Fruit fly (Drosophila melanogaster) whole organism, embryonic: ENCODE data around the gene Mad.

Source experiments
- Abd-B ChIP-seq: fragments of 200-800 bp; sonication (Bioruptor generic); optimal IDR thresholded peaks from 2 replicates; lab custom pipeline; 2018; ENCODE audit warnings: missing biosample characterization, mild to moderate bottlenecking, missing genetic modification characterization, moderate library complexity
- BEAF-32 ChIP-seq: fragments of 200-800 bp; sonication (Bioruptor generic); optimal IDR thresholded peaks from 3 replicates; lab custom pipeline; 2017; ENCODE audit warnings: missing biosample characterization, missing genetic modification characterization, mild to moderate bottlenecking, moderate library complexity, missing genetic modification reagents
- C15 ChIP-seq: fragments of 200-800 bp; sonication (Bioruptor generic); IDR thresholded peaks from 3 replicates; pipeline ENCODE4 v1.3.6; 2022; ENCODE audit warnings: missing biosample characterization, missing genetic modification characterization
- CG10979 ChIP-seq: fragments of 200-800 bp; sonication (Bioruptor generic); optimal IDR thresholded peaks from 2 replicates; lab custom pipeline; 2018; ENCODE audit warnings: missing biosample characterization, mild to moderate bottlenecking, missing genetic modification characterization, moderate library complexity
- CG11456 ChIP-seq: fragments of 200-800 bp; sonication (Bioruptor generic); IDR thresholded peaks from 3 replicates; pipeline ENCODE4 v1.3.6; 2022; ENCODE audit warnings: missing biosample characterization, missing genetic modification characterization
- CG12744 ChIP-seq: fragments of 200-800 bp; sonication (Bioruptor generic); optimal IDR thresholded peaks from 2 replicates; lab custom pipeline; 2016; ENCODE audit warnings: missing biosample characterization, missing genetic modification characterization
- CG12942 ChIP-seq: fragments of 200-800 bp; sonication (Bioruptor generic); optimal IDR thresholded peaks from 3 replicates; lab custom pipeline; 2016; ENCODE audit warnings: missing biosample characterization, missing genetic modification characterization
- CG13123 ChIP-seq: fragments of 200-800 bp; sonication (Bioruptor generic); optimal IDR thresholded peaks from 2 replicates; lab custom pipeline; 2016; ENCODE audit warnings: missing biosample characterization, missing genetic modification characterization
- CG17912 ChIP-seq: fragments of 200-800 bp; sonication (Bioruptor generic); optimal IDR thresholded peaks from 2 replicates; lab custom pipeline; 2018; ENCODE audit warnings: missing biosample characterization, mild to moderate bottlenecking, missing genetic modification characterization
- CG18262 ChIP-seq: fragments of 200-800 bp; optimal IDR thresholded peaks from 3 replicates; lab custom pipeline; 2019; ENCODE audit warnings: missing biosample characterization, mild to moderate bottlenecking, missing genetic modification characterization, moderate library complexity
- CG2120 ChIP-seq: fragments of 200-800 bp; sonication (Bioruptor generic); optimal IDR thresholded peaks from 3 replicates; lab custom pipeline; 2016; ENCODE audit warnings: missing biosample characterization, missing genetic modification characterization
- CG2129 ChIP-seq: fragments of 200-800 bp; sonication (Bioruptor generic); IDR thresholded peaks from 2 replicates; pipeline ENCODE4 v1.3.6; 2022; ENCODE audit warnings: missing biosample characterization, missing genetic modification characterization; ENCODE audit not compliant: partially characterized antibody
- CG31388 ChIP-seq: fragments of 200-800 bp; sonication (Bioruptor generic); optimal IDR thresholded peaks from 2 replicates; lab custom pipeline; 2016; ENCODE audit warnings: missing biosample characterization, missing genetic modification characterization
- CG32772 ChIP-seq: fragments of 200-800 bp; sonication (Bioruptor generic); IDR thresholded peaks from 2 replicates; pipeline ENCODE4 v1.3.6; 2022; ENCODE audit warnings: missing biosample characterization, missing genetic modification characterization
- CG6854 ChIP-seq: fragments of 200-800 bp; sonication (Bioruptor generic); optimal IDR thresholded peaks from 3 replicates; lab custom pipeline; 2017; ENCODE audit warnings: missing biosample characterization, mild to moderate bottlenecking, missing genetic modification characterization
- CG8388 ChIP-seq: fragments of 200-800 bp; sonication (Bioruptor generic); optimal IDR thresholded peaks from 2 replicates; lab custom pipeline; 2019; ENCODE audit warnings: missing biosample characterization, mild to moderate bottlenecking, missing genetic modification characterization, moderate library complexity
- CG8944 ChIP-seq: fragments of 200-800 bp; sonication (Bioruptor generic); optimal IDR thresholded peaks from 3 replicates; lab custom pipeline; 2016; ENCODE audit warnings: missing biosample characterization, missing genetic modification characterization
- CG9727 ChIP-seq: fragments of 200-800 bp; sonication (Bioruptor generic); optimal IDR thresholded peaks from 3 replicates; lab custom pipeline; 2017; ENCODE audit warnings: missing biosample characterization, mild to moderate bottlenecking, missing genetic modification characterization
- CG9876 ChIP-seq: fragments of 200-800 bp; sonication (Bioruptor generic); optimal IDR thresholded peaks from 2 replicates; lab custom pipeline; 2016; ENCODE audit warnings: missing biosample characterization, missing genetic modification characterization
- Deaf1 ChIP-seq: fragments of 200-800 bp; optimal IDR thresholded peaks from 3 replicates; lab custom pipeline; 2019; ENCODE audit warnings: missing biosample characterization, mild to moderate bottlenecking, missing genetic modification characterization, moderate library complexity
- Dip2 ChIP-seq: fragments of 200-800 bp; sonication (Bioruptor generic); IDR thresholded peaks from 2 replicates; pipeline ENCODE4 v1.3.6; 2022; ENCODE audit warnings: missing biosample characterization, missing genetic modification characterization
- Drgx ChIP-seq: fragments of 200-800 bp; sonication (Bioruptor generic); IDR thresholded peaks from 2 replicates; pipeline ENCODE4 v1.3.6; 2022; ENCODE audit warnings: missing biosample characterization, missing genetic modification characterization
- HLH3B ChIP-seq: fragments of 200-800 bp; sonication (Bioruptor generic); IDR thresholded peaks from 2 replicates; pipeline ENCODE4 v1.3.6; 2022; ENCODE audit warnings: missing biosample characterization, missing genetic modification characterization
- Lhr ChIP-seq: fragments of 200-800 bp; sonication (Bioruptor generic); optimal IDR thresholded peaks from 3 replicates; lab custom pipeline; 2017; ENCODE audit warnings: mild to moderate bottlenecking, missing biosample characterization, missing genetic modification reagents, missing genetic modification characterization
- Lim3 ChIP-seq: fragments of 200-800 bp; sonication (Bioruptor generic); IDR thresholded peaks from 2 replicates; pipeline ENCODE4 v1.3.6; 2022; ENCODE audit warnings: missing biosample characterization, missing genetic modification characterization
- Mes4 ChIP-seq: fragments of 200-800 bp; sonication (Bioruptor generic); optimal IDR thresholded peaks from 2 replicates; lab custom pipeline; 2016; ENCODE audit warnings: missing biosample characterization, missing genetic modification characterization
- Sox102F ChIP-seq: fragments of 200-800 bp; sonication (Bioruptor generic); optimal IDR thresholded peaks from 2 replicates; lab custom pipeline; 2018; ENCODE audit warnings: missing biosample characterization, mild to moderate bottlenecking, missing genetic modification characterization, moderate library complexity
- Spps ChIP-seq: fragments of 200-800 bp; sonication (Bioruptor generic); optimal IDR thresholded peaks from 2 replicates; lab custom pipeline; 2018; ENCODE audit warnings: missing biosample characterization, mild to moderate bottlenecking, missing genetic modification characterization
- ase ChIP-seq: fragments of 200-800 bp; sonication (Bioruptor generic); IDR thresholded peaks from 3 replicates; pipeline ENCODE4 v1.3.6; 2022; ENCODE audit warnings: missing biosample characterization, missing genetic modification characterization
- cato ChIP-seq: fragments of 200-800 bp; sonication (Bioruptor generic); optimal IDR thresholded peaks from 2 replicates; lab custom pipeline; 2016; ENCODE audit warnings: missing biosample characterization, missing genetic modification characterization, borderline replicate concordance
- caup ChIP-seq: fragments of 200-800 bp; sonication (Bioruptor generic); optimal IDR thresholded peaks from 3 replicates; lab custom pipeline; 2017; ENCODE audit warnings: missing biosample characterization, mild to moderate bottlenecking, missing genetic modification characterization, moderate library complexity; ENCODE audit not compliant: severe bottlenecking
- fd102C ChIP-seq: fragments of 200-800 bp; sonication (Bioruptor generic); optimal IDR thresholded peaks from 2 replicates; lab custom pipeline; 2018; ENCODE audit warnings: missing biosample characterization, mild to moderate bottlenecking, missing genetic modification characterization, moderate library complexity
- fd3F ChIP-seq: fragments of 200-800 bp; sonication (Bioruptor generic); optimal IDR thresholded peaks from 2 replicates; lab custom pipeline; 2018; ENCODE audit warnings: missing biosample characterization, mild to moderate bottlenecking, missing genetic modification characterization, moderate library complexity
- gfzf ChIP-seq: fragments of 200-800 bp; sonication (Bioruptor generic); optimal IDR thresholded peaks from 2 replicates; lab custom pipeline; 2016; ENCODE audit warnings: missing biosample characterization, mild to moderate bottlenecking, missing genetic modification characterization, moderate library complexity
- gro ChIP-seq: fragments of 200-800 bp; sonication (Bioruptor generic); optimal IDR thresholded peaks from 2 replicates; lab custom pipeline; 2016; ENCODE audit warnings: missing biosample characterization, missing genetic modification characterization
- h ChIP-seq: fragments of >200 bp; optimal IDR thresholded peaks from 2 replicates; lab custom pipeline; 2017
- ind ChIP-seq: fragments of 200-800 bp; sonication (Bioruptor generic); optimal IDR thresholded peaks from 3 replicates; lab custom pipeline; 2016; ENCODE audit warnings: missing biosample characterization, missing genetic modification characterization
- jing ChIP-seq: fragments of 200-800 bp; sonication (Bioruptor generic); optimal IDR thresholded peaks from 2 replicates; lab custom pipeline; 2018; ENCODE audit warnings: missing biosample characterization, mild to moderate bottlenecking, missing genetic modification characterization
- lbe ChIP-seq: fragments of 200-800 bp; sonication (Bioruptor generic); optimal IDR thresholded peaks from 2 replicates; lab custom pipeline; 2016; ENCODE audit warnings: missing biosample characterization, mild to moderate bottlenecking, missing genetic modification characterization
- lola ChIP-seq, 3 experiments: fragments of >200 bp in 2 of 3; fragments of 200-800 bp in 1 of 3; sonication (Bioruptor generic) in 1 of 3; optimal IDR thresholded peaks; 2 replicates each; lab custom pipeline; 2017 to 2019; ENCODE audit warnings: missing biosample characterization in 3 of 3, missing genetic modification characterization in 3 of 3, mild to moderate bottlenecking in 1 of 3, moderate library complexity in 1 of 3
- maf-S ChIP-seq: fragments of 200-800 bp; sonication (Bioruptor generic); optimal IDR thresholded peaks from 2 replicates; lab custom pipeline; 2016; ENCODE audit warnings: missing biosample characterization, missing genetic modification characterization
- pnt ChIP-seq: fragments of 200-800 bp; sonication (Bioruptor generic); optimal IDR thresholded peaks from 3 replicates; lab custom pipeline; 2016; ENCODE audit warnings: missing biosample characterization, missing genetic modification characterization
- sens-2 ChIP-seq: fragments of 200-800 bp; sonication (Bioruptor generic); IDR thresholded peaks from 2 replicates; pipeline ENCODE4 v1.3.6; 2022; ENCODE audit warnings: missing biosample characterization, missing genetic modification characterization
- sisA ChIP-seq: fragments of 200-800 bp; sonication (Bioruptor generic); IDR thresholded peaks from 2 replicates; pipeline ENCODE4 v1.3.6; 2022; ENCODE audit warnings: missing biosample characterization, missing genetic modification characterization
- tap ChIP-seq: fragments of 200-800 bp; optimal IDR thresholded peaks from 3 replicates; lab custom pipeline; 2019; ENCODE audit warnings: missing biosample characterization, mild to moderate bottlenecking, missing genetic modification characterization, moderate library complexity
- tll ChIP-seq, 2 experiments: fragments of 200-800 bp in 1 of 2; fragments of >200 bp in 1 of 2; sonication (Bioruptor generic) in 1 of 2; optimal IDR thresholded peaks; 2 replicates each; lab custom pipeline; 2017 to 2019; ENCODE audit warnings: missing biosample characterization in 2 of 2, missing genetic modification characterization in 2 of 2, mild to moderate bottlenecking in 1 of 2, moderate library complexity in 1 of 2
- trem ChIP-seq: fragments of 200-800 bp; optimal IDR thresholded peaks from 3 replicates; lab custom pipeline; 2019; ENCODE audit warnings: missing biosample characterization, mild to moderate bottlenecking, missing genetic modification characterization, moderate library complexity
- tx ChIP-seq: fragments of 200-800 bp; sonication (Bioruptor generic); optimal IDR thresholded peaks from 2 replicates; lab custom pipeline; 2016; ENCODE audit warnings: missing biosample characterization, missing genetic modification characterization
- vnd ChIP-seq: fragments of 200-800 bp; sonication (Bioruptor generic); IDR thresholded peaks from 3 replicates; pipeline ENCODE4 v1.3.6; 2022; ENCODE audit warnings: missing biosample characterization, missing genetic modification characterization; ENCODE audit not compliant: partially characterized antibody
- wdn ChIP-seq: fragments of 200-800 bp; sonication (Bioruptor generic); IDR thresholded peaks from 2 replicates; pipeline ENCODE4 v1.3.6; 2022; ENCODE audit warnings: missing biosample characterization, missing genetic modification characterization
- yki ChIP-seq: fragments of >200 bp; optimal IDR thresholded peaks from 3 replicates; lab custom pipeline; 2018
- zen ChIP-seq: fragments of 200-800 bp; sonication (Bioruptor generic); optimal IDR thresholded peaks from 3 replicates; lab custom pipeline; 2018; ENCODE audit warnings: missing biosample characterization, mild to moderate bottlenecking, missing genetic modification characterization, moderate library complexity

Mad gene

dm6 chr2L:3144709-3145108, 14.7 kb downstream of the Mad start, which contains the start of gene toc (continued):
- TF ChIP-seq vnd (GFP tag; lab: Robert Waterston, UW) (peak; percentile 80), CG2129 (GFP tag; lab: Robert Waterston, UW) (peak; percentile 33; the same call in 1 of the 2 replicates), fd3F (no peak), CG32772 (GFP tag; lab: Robert Waterston, UW) (no peak), CG12744 (GFP tag; lab: Kevin White, UChicago) (no peak), Deaf1 (tag; lab: Kevin White, UChicago) (no peak), trem (peak; percentile 54), tll (GFP tag; optimal IDR thresholded peaks at IDR 0.05; lab: Kevin White, UChicago) (no peak), pnt (GFP tag; lab: Kevin White, UChicago) (no peak), caup (GFP tag; lab: Kevin White, UChicago) (no peak), Sox102F (no peak), tap (tag; lab: Kevin White, UChicago) (no peak), yki (lab: Kevin White, UChicago) (no peak), CG8944 (GFP tag; lab: Kevin White, UChicago) (no peak), Lim3 (GFP tag; lab: Robert Waterston, UW) (no peak), CG31388 (GFP tag; lab: Kevin White, UChicago) (no peak), Mes4 (no peak), Dip2 (GFP tag; lab: Robert Waterston, UW) (no peak), gro (GFP tag; lab: Kevin White, UChicago) (peak; percentile 43), gfzf (GFP tag; lab: Kevin White, UChicago) (peak; percentile 40), ind (GFP tag; lab: Kevin White, UChicago) (no peak), Drgx (GFP tag; lab: Robert Waterston, UW) (0 out of 2 replicates have a peak, but pooled peaks have one; percentile 24), C15 (GFP tag; lab: Robert Waterston, UW) (no peak), wdn (GFP tag; lab: Robert Waterston, UW) (no peak), fd102C (no peak), sisA (GFP tag; lab: Robert Waterston, UW) (no peak), maf-S (GFP tag; lab: Kevin White, UChicago) (no peak), tx (GFP tag; lab: Kevin White, UChicago) (no peak), lbe (GFP tag; lab: Kevin White, UChicago) (no peak), cato (GFP tag; lab: Kevin White, UChicago) (no peak), lola (GFP tag; optimal IDR thresholded peaks at IDR 0.05; lab: Kevin White, UChicago) (no peak), CG10979 (tag; lab: Kevin White, UChicago) (no peak), Lhr (GFP tag; lab: Kevin White, UChicago) (peak; percentile 57), ase (GFP tag; lab: Robert Waterston, UW) (no peak), CG11456 (GFP tag; lab: Robert Waterston, UW) (no peak), CG18262 (tag; lab: Kevin White, UChicago) (no peak), CG9876 (GFP tag; lab: Kevin White, UChicago) (no peak), jing (GFP tag; lab: Kevin White, UChicago) (no peak), CG17912 (no peak), zen (tag; lab: Kevin White, UChicago) (no peak), h (no peak), Spps (tag; lab: Kevin White, UChicago) (no peak), Abd-B (GFP tag; lab: Kevin White, UChicago) (no peak), CG8388 (GFP tag; lab: Kevin White, UChicago) (no peak), CG13123 (GFP tag; lab: Kevin White, UChicago) (no peak), HLH3B (no peak), CG12942 (GFP tag; lab: Kevin White, UChicago) (no peak), BEAF-32 (GFP tag; lab: Kevin White, UChicago) (peak; percentile 83), CG2120 (GFP tag; lab: Kevin White, UChicago) (no peak), sens-2 (GFP tag; lab: Robert Waterston, UW) (no peak), CG9727 (GFP tag; lab: Kevin White, UChicago) (no peak), CG6854 (GFP tag; lab: Kevin White, UChicago) (no peak)
